Worm (Caenorhabditis elegans): Measurements from ENCODE around the gene C46A5.4.
A peak's percentile ranks its signal among the peaks of the same experiment; 100 is the strongest.

ce11 chrIV:7789521-7789949, 32.4 kb upstream of the C46A5.4 start, which contains the start of gene imp-3:
- peak; percentile 12 for TF ChIP-seq hlh-30 (tag; optimal IDR thresholded peaks at IDR 0.05; ENCODE audit: insufficient read depth)
- TF ChIP-seq madf-2 (tag; optimal IDR thresholded peaks at IDR 0.05) = no peak
- TF ChIP-seq eyg-1 (tag; optimal IDR thresholded peaks at IDR 0.05) = no peak
- no peak for TF ChIP-seq F13H6.1 (tag; optimal IDR thresholded peaks at IDR 0.05)
- TF ChIP-seq fkh-10 (GFP tag; optimal IDR thresholded peaks at IDR 0.05) = no peak
- TF ChIP-seq ceh-9 (tag; optimal IDR thresholded peaks at IDR 0.05) = no peak
- TF ChIP-seq rnt-1 (tag; optimal IDR thresholded peaks at IDR 0.05) = no peak
- no peak for TF ChIP-seq che-1 (tag; optimal IDR thresholded peaks at IDR 0.05)
- no peak for TF ChIP-seq ets-4 (tag; optimal IDR thresholded peaks at IDR 0.05)
- TF ChIP-seq nfya-1 (tag; optimal IDR thresholded peaks at IDR 0.05) = no peak
